Fruit fly (Drosophila melanogaster): Measurements from ENCODE around the gene dsf.

- TF ChIP-seq CG8478 (optimal IDR thresholded peaks at IDR 0.05) = no peak
- no peak for TF ChIP-seq CTCF (optimal IDR thresholded peaks at IDR 0.05)
Observed at dm6 chr2L:5967702-5968616, 42.2 kb downstream of the dsf start, which contains the start of the genes CG13992 and Ucp4C.
